Fruit fly (Drosophila melanogaster) whole organism, adult: ENCODE results near the gene CG32816.

Experiments used
- CG11617 ChIP-seq: fragments of 200-800 bp; sonication (Bioruptor generic); optimal IDR thresholded peaks from 2 replicates; lab custom pipeline; 2017; ENCODE audit warnings: mild to moderate bottlenecking, missing biosample characterization, missing genetic modification reagents, missing genetic modification characterization
- CG12768 ChIP-seq: fragments of 200-800 bp; sonication (Bioruptor generic); optimal IDR thresholded peaks from 2 replicates; lab custom pipeline; 2017; ENCODE audit warnings: missing biosample characterization, missing genetic modification characterization, mild to moderate bottlenecking, moderate library complexity, missing genetic modification reagents
- CG14711 ChIP-seq: fragments of 200-800 bp; sonication (Bioruptor generic); optimal IDR thresholded peaks from 2 replicates; lab custom pipeline; 2018; ENCODE audit warnings: missing biosample characterization, mild to moderate bottlenecking, missing genetic modification characterization, moderate library complexity
- CG1620 ChIP-seq: fragments of 200-800 bp; sonication (Bioruptor generic); optimal IDR thresholded peaks from 2 replicates; lab custom pipeline; 2016; ENCODE audit warnings: missing biosample characterization, missing genetic modification characterization
- CG33017 ChIP-seq: fragments of 200-800 bp; sonication (Bioruptor generic); optimal IDR thresholded peaks from 2 replicates; lab custom pipeline; 2018; ENCODE audit warnings: missing biosample characterization, mild to moderate bottlenecking, missing genetic modification characterization, moderate library complexity
- CG5204 ChIP-seq: fragments of 200-800 bp; sonication (Bioruptor generic); optimal IDR thresholded peaks from 2 replicates; lab custom pipeline; 2016; ENCODE audit warnings: missing biosample characterization, missing genetic modification characterization
- CG7045 ChIP-seq: fragments of 200-800 bp; sonication (Bioruptor generic); optimal IDR thresholded peaks from 2 replicates; lab custom pipeline; 2017; ENCODE audit warnings: missing biosample characterization, mild to moderate bottlenecking, missing genetic modification characterization
- CG7101 ChIP-seq: fragments of 200-800 bp; sonication (Bioruptor generic); optimal IDR thresholded peaks from 2 replicates; lab custom pipeline; 2018; ENCODE audit warnings: missing biosample characterization, mild to moderate bottlenecking, missing genetic modification characterization, moderate library complexity
- Clk ChIP-seq: fragments of 200-800 bp; sonication (Bioruptor generic); optimal IDR thresholded peaks from 2 replicates; lab custom pipeline; 2017; ENCODE audit warnings: missing biosample characterization, missing genetic modification characterization
- Crg-1 ChIP-seq: fragments of 200-800 bp; sonication (Bioruptor generic); optimal IDR thresholded peaks from 2 replicates; lab custom pipeline; 2016; ENCODE audit warnings: missing biosample characterization, missing genetic modification characterization
- Hr96 ChIP-seq: fragments of 200-800 bp; sonication (Bioruptor generic); optimal IDR thresholded peaks from 2 replicates; lab custom pipeline; 2016; ENCODE audit warnings: missing biosample characterization, missing genetic modification characterization
- Mnt ChIP-seq: fragments of 200-800 bp; sonication (Bioruptor generic); optimal IDR thresholded peaks from 2 replicates; lab custom pipeline; 2016; ENCODE audit warnings: missing biosample characterization, mild to moderate bottlenecking, missing genetic modification characterization
- bab1 ChIP-seq: fragments of 200-800 bp; sonication (Bioruptor generic); optimal IDR thresholded peaks from 3 replicates; lab custom pipeline; 2019; ENCODE audit warnings: missing biosample characterization, mild to moderate bottlenecking, missing genetic modification characterization, moderate library complexity
- cic ChIP-seq: fragments of 200-800 bp; sonication (Bioruptor generic); optimal IDR thresholded peaks from 2 replicates; lab custom pipeline; 2017; ENCODE audit warnings: missing biosample characterization, mild to moderate bottlenecking, missing genetic modification characterization, moderate library complexity
- cnc ChIP-seq, 2 experiments: fragments of >200 bp; optimal IDR thresholded peaks; 2 replicates each; lab custom pipeline; 2017
- kay ChIP-seq: fragments of 200-800 bp; sonication (Bioruptor generic); peaks from one replicate; lab custom pipeline; 2016; ENCODE audit warnings: missing biosample characterization, missing genetic modification characterization, borderline replicate concordance
- ovo ChIP-seq: fragments of 200-800 bp; sonication (Bioruptor generic); optimal IDR thresholded peaks from 2 replicates; lab custom pipeline; 2016; ENCODE audit warnings: missing biosample characterization, missing genetic modification characterization
- pad ChIP-seq: fragments of 200-800 bp; sonication (Bioruptor generic); optimal IDR thresholded peaks from 3 replicates; lab custom pipeline; 2017; ENCODE audit warnings: missing biosample characterization, missing genetic modification characterization, mild to moderate bottlenecking, moderate library complexity, missing genetic modification reagents
- tj ChIP-seq: fragments of 200-800 bp; sonication (Bioruptor generic); optimal IDR thresholded peaks from 3 replicates; lab custom pipeline; 2017; ENCODE audit warnings: missing biosample characterization, mild to moderate bottlenecking, missing genetic modification characterization, moderate library complexity
- toe ChIP-seq: fragments of 200-800 bp; sonication (Bioruptor generic); optimal IDR thresholded peaks from 2 replicates; lab custom pipeline; 2016; ENCODE audit warnings: missing biosample characterization, missing genetic modification characterization

CG32816 gene

DNA sequence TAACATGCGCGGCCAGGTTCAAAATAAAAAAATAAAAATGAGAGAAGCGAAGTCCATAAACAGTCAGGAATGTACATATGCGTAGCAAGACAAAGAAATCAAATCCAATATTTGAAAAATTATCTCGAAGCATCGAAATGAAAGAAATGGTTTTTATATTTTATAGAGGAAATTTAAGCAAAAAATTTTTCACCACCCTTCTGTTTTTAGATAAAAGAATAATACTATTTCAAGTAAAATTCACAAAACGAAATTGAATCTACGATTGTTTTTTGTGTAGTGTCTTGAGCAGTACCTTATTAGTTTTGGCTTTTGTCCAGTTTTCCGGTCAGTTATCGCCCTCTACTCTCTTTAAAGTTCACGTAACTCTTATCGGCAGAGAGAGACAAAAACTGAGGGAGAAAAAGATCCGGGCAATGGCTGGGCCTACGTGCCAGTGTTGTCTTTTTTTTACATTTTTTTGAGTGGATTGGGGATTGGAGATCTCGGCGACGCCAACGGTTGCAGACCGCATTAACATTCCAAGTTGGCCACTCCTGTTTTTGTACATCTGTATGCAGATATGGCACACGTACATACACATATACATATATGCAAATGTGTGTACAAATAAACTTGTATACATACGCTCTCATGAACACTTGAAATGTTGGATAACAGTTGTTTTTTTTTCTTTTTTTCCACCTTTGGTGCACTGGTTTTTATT lies 130.5 kb downstream of the CG32816 start:
- TF ChIP-seq CG7045 (GFP tag; lab: Kevin White, UChicago) (no peak), CG11617 (no peak), Crg-1 (GFP tag; lab: Kevin White, UChicago) (no peak), kay (GFP tag; lab: Kevin White, UChicago) (no peak), CG14711 (no peak), tj (GFP tag; lab: Kevin White, UChicago) (no peak), CG7101 (tag; lab: Kevin White, UChicago) (no peak), cnc (optimal IDR thresholded peaks at IDR 0.05; lab: Kevin White, UChicago) (no peak), toe (GFP tag; lab: Kevin White, UChicago) (no peak), cic (no peak), ovo (no peak), pad (GFP tag; lab: Kevin White, UChicago) (no peak), Clk (GFP tag; lab: Kevin White, UChicago) (no peak), CG1620 (GFP tag; lab: Kevin White, UChicago) (no peak), CG33017 (tag; lab: Kevin White, UChicago) (no peak), CG12768 (GFP tag; lab: Kevin White, UChicago) (no peak), Hr96 (GFP tag; lab: Kevin White, UChicago) (no peak)

DNA sequence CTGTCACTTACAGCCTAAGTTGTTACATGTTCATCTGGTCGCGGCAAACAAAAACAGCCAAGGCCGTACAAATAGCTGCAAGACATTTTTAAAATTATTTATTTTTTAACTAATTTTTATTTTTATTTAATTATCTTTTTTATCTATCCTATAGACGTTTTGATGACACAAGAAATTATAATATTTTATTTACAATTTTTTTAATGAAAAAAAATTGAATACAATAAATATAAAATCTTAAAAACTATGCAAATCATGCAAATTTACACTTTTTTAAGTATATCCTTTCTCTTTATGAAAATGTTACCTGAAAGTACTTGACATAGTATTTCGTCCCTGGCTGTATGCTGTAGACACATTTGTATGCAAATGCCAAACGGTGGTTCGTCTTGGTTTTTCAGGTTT lies 132.4 kb downstream of the CG32816 start:
- TF ChIP-seq CG33017 (tag; lab: Kevin White, UChicago) (peak; percentile 47), CG7101 (tag; lab: Kevin White, UChicago) (peak; percentile 24), CG14711 (peak; percentile 55), CG11617 (no peak)

DNA sequence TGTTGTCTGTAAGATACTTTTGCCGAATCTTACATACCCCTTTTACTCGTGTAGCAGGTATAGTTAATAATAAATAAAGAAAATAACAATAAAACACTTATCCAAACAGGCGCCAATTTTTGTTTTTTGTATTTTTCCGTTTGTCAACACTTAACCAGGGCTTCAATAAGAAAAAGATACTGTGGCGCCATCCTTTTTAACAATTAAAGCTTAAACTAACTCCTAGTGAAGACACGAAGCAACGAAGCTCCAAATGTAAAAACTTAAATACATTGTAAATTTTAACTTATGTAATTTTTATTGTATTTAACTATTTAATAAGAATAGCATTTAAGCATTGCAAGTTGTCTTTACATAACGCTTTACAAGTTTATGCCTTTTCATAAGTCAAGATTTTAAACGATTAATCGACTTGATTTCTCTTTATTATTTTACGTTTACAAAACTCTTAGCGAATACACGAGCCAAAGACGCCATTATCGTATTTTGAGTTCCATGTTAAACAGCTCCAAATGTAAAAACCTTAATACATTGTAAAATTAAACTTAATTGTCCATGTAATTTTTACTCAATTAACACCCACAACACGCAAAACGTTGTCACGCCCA lies 133.8 kb downstream of the CG32816 start:
- TF ChIP-seq CG1620 (GFP tag; lab: Kevin White, UChicago) (peak; percentile 1), Crg-1 (GFP tag; lab: Kevin White, UChicago) (no peak)

DNA sequence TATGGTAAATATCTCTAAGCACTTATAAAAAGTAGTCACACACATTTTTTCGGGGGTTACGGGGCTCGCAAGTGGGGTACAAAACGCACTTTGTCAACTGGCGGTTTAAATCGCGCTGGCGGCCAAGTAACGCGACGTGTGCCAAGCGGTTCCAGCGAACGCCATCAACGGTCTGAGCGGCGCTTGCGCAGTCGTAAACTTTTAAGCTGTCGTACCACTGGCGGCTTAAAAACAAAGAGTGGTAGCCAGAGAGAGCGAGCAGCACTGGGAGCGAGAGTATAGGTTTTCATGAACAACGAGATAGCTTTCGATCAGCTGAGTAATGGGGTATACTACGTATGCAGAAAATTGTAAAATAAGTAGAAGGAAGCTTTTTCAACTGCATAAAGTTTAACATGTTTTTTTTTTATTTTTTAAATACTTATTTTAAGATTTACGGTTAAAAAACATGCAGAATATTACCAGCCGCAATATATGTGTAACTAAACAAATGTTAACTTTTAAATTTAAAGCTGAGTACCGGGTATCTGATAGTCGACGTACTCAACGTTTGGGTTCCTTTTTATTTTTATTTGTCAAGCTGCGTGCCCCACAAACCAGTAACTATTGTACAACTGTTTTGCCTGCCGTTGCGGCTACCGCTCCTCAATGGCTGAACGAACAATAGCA lies 135.8 kb downstream of the CG32816 start:
- TF ChIP-seq bab1 (peak; percentile 2), kay (GFP tag; lab: Kevin White, UChicago) (no peak), CG11617 (no peak)

DNA sequence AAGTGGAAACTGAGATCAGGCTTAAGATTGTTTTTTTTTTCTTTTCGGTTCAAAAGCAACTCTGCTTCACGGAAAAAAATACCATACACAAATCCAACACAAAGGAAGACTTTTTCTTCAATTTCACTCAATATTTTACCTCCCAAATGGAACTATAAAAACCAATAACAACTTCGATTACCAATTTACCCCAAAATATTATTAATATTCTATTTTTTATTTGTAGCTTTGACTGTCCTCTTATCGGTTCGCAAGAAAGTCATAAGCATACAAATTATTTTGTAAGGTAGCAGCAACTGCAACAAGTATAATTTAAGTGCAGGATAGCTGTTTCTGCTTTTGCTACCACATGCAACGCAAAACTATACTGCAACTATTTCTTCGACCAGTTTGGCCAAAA lies 136.6 kb downstream of the CG32816 start:
- TF ChIP-seq CG1620 (GFP tag; lab: Kevin White, UChicago) (no peak), CG5204 (GFP tag; lab: Kevin White, UChicago) (no peak), CG7045 (GFP tag; lab: Kevin White, UChicago) (no peak), Clk (GFP tag; lab: Kevin White, UChicago) (no peak), Mnt (GFP tag; lab: Kevin White, UChicago) (no peak), CG14711 (no peak), Hr96 (GFP tag; lab: Kevin White, UChicago) (no peak), Crg-1 (GFP tag; lab: Kevin White, UChicago) (no peak), ovo (no peak), bab1 (no peak), cnc (optimal IDR thresholded peaks at IDR 0.05; lab: Kevin White, UChicago) (no peak), CG7101 (tag; lab: Kevin White, UChicago) (no peak)

DNA sequence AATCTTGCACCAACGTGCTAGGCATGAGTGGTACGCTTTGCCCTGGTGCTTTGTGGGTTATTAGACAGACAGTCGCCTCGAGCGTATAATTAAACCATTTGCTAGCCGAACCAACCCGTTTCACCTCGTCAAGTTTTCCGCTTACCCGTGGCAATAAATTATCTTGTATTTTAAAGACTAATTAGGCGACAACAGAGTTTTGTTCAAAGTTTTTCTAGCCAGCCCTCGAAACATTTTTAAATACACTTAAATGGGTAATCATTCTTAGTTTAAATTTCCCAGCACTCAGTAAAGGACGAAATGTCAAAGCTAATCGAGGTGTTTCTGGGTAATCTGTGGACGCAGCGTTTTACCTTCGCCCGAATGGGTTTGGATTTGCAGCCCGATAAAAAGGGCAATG lies 155.7 kb downstream of the CG32816 start, which contains the start of gene Or1a:
Or1a (plus strand) TSS at position 301 of the 400 bp plus-strand sequence.
- TF ChIP-seq CG1620 (GFP tag; lab: Kevin White, UChicago) (no peak), pad (GFP tag; lab: Kevin White, UChicago) (no peak), Mnt (GFP tag; lab: Kevin White, UChicago) (no peak), toe (GFP tag; lab: Kevin White, UChicago) (no peak), kay (GFP tag; lab: Kevin White, UChicago) (no peak), CG33017 (tag; lab: Kevin White, UChicago) (no peak)

DNA sequence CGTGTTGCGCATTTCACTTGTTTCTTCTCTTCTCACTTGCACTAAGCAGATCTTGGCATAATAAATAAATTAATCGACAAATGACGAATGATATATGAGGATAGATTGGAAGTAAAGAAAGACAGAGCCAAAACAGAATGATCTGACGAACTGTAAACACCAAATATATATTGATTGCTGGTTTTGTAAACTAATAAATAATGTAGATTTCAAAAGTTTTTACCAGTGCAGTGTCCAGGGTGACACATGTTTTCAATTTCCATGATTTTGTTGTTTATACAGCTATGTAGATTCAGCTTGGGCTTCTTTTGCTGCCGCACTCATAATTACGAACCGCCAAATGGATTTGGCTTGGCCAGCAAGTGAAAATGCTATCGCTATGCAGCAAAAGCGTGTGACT lies 159.2 kb downstream of the CG32816 start:
- TF ChIP-seq pad (GFP tag; lab: Kevin White, UChicago) (no peak), tj (GFP tag; lab: Kevin White, UChicago) (no peak), CG1620 (GFP tag; lab: Kevin White, UChicago) (no peak), CG14711 (no peak), toe (GFP tag; lab: Kevin White, UChicago) (no peak), CG33017 (tag; lab: Kevin White, UChicago) (no peak), Crg-1 (GFP tag; lab: Kevin White, UChicago) (no peak)
